Worm (Caenorhabditis elegans) whole organism, L2 larva: ENCODE data around the gene C16D9.8.

Experiments
- aly-2 ChIP-seq: fragments of 150-350 bp; optimal IDR thresholded peaks from 2 replicates; lab custom pipeline; 2014; ENCODE audit warnings: missing biosample characterization, missing genetic modification characterization
- ceh-16 ChIP-seq: fragments of 150-350 bp; optimal IDR thresholded peaks from 2 replicates; lab custom pipeline; 2014; ENCODE audit warnings: missing biosample characterization, missing genetic modification characterization
- ceh-82 ChIP-seq: fragments of 150-350 bp; optimal IDR thresholded peaks from 2 replicates; lab custom pipeline; 2014; ENCODE audit warnings: missing biosample characterization, missing genetic modification characterization
- dmd-4 ChIP-seq: sonication (generic microtip); optimal IDR thresholded peaks from 2 replicates; lab custom pipeline; 2017; ENCODE audit warnings: missing biosample characterization, missing genetic modification characterization
- elt-1 ChIP-seq: fragments of 150-350 bp; optimal IDR thresholded peaks from 2 replicates; lab custom pipeline; 2014; ENCODE audit warnings: missing biosample characterization, missing genetic modification characterization
- lsy-2 ChIP-seq, 2 experiments: fragments of 150-350 bp in 1 of 2; sonication (generic microtip) in 1 of 2; optimal IDR thresholded peaks; 2 replicates each; lab custom pipeline; 2014 to 2017; ENCODE audit warnings: missing biosample characterization in 2 of 2, missing genetic modification characterization in 2 of 2
- mdl-1 ChIP-seq, 2 experiments: fragments of 150-350 bp in 1 of 2; sonication (generic microtip) in 1 of 2; optimal IDR thresholded peaks; 2 replicates each; lab custom pipeline; 2017; ENCODE audit warnings: missing biosample characterization in 2 of 2, missing genetic modification characterization in 2 of 2
- nhr-23 ChIP-seq: fragments of 150-350 bp; optimal IDR thresholded peaks from 2 replicates; lab custom pipeline; 2014; ENCODE audit warnings: missing biosample characterization, missing genetic modification reagents, missing genetic modification characterization
- nhr-237 ChIP-seq: fragments of 150-350 bp; optimal IDR thresholded peaks from 2 replicates; lab custom pipeline; 2014; ENCODE audit warnings: missing biosample characterization, missing genetic modification characterization
- unc-62 ChIP-seq: fragments of 150-350 bp; optimal IDR thresholded peaks from 2 replicates; lab custom pipeline; 2014; ENCODE audit warnings: missing biosample characterization, missing genetic modification reagents, missing genetic modification characterization

DNA sequence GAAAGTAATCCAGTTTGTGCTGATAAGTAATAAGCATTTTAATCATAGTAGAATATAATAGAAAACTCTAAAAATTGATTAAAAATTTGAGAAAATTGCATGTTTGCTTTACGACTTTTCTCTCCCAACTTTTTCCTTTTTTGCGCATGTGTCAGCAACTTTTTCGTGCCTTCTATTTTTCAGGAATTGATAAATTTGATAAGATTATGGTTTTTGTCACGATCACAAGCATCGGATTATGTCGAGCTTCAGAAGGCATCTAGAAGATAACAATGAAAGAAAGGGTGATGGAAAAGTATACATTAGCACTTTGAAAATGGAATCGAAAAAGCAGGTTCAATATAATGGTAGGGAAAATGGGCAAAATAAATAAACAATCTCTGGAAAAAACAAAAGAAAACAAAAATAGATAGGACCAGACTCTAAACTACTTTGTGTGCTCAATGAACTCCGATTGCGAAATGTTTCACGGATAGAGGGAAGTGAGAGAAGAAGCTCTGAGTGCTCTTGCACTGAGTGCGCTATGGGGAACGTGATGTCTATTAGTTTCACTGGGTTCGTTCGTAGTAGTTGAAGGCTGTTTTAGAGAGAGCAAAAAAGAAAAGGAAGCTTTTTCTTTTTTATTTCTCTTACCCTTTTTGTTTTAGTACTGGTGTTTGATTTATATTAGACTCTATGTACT lies 24.9 kb upstream of the C16D9.8 start:
- TF ChIP-seq lsy-2 (tag; optimal IDR thresholded peaks at IDR 0.05; lab: Kevin White, UChicago): no peak
- no peak for TF ChIP-seq nhr-23
- no peak for TF ChIP-seq elt-1 (tag; lab: Kevin White, UChicago)
- no peak for TF ChIP-seq nhr-237
- peak in 1 of 2 experiments; percentile 64 for TF ChIP-seq mdl-1 (tag; optimal IDR thresholded peaks at IDR 0.05; lab: Kevin White, UChicago)
- no peak for TF ChIP-seq unc-62
- TF ChIP-seq ceh-82: no peak
- no peak for TF ChIP-seq ceh-16 (tag; lab: Kevin White, UChicago)
- no peak for TF ChIP-seq aly-2 (tag; lab: Kevin White, UChicago)
- no peak for TF ChIP-seq dmd-4
